Fruit fly (Drosophila melanogaster): ENCODE data around the gene ush.

ush gene

dm6 chr2L:544444-545179 is 68.6 kb downstream of the ush start, which contains the start of the genes Spp and nAChRbeta3 (continued):
- TF ChIP-seq Opbp (GFP tag; IDR thresholded peaks at IDR 0.05; ENCODE audit: partially characterized antibody), result peak; percentile 62; the same call in 1 of the 3 replicates
- TF ChIP-seq E2f1 (GFP tag; IDR thresholded peaks at IDR 0.05), result no peak
- 0 out of 2 replicates have a peak, but pooled peaks have one; percentile 12 for TF ChIP-seq sob (GFP tag; IDR thresholded peaks at IDR 0.05)
- peak; percentile 89 for TF ChIP-seq MESR4 (GFP tag; optimal IDR thresholded peaks at IDR 0.05)
- TF ChIP-seq grn (GFP tag; optimal IDR thresholded peaks at IDR 0.05), result no peak
- 0 out of 3 replicates have a peak, but pooled peaks have one; percentile 45 for TF ChIP-seq CG14860 (GFP tag; IDR thresholded peaks at IDR 0.05; ENCODE audit: partially characterized antibody)
- peak; percentile 40; the same call in 2 of the 3 replicates for TF ChIP-seq zen2 (GFP tag; IDR thresholded peaks at IDR 0.05; ENCODE audit: partially characterized antibody)
- TF ChIP-seq wek (GFP tag; optimal IDR thresholded peaks at IDR 0.05), result no peak
- TF ChIP-seq sna (GFP tag; IDR thresholded peaks at IDR 0.05; ENCODE audit: partially characterized antibody), result peak; percentile 58
- no peak for TF ChIP-seq lmd (GFP tag; IDR thresholded peaks at IDR 0.05)
- peak; percentile 42 for TF ChIP-seq Ets97D (GFP tag; optimal IDR thresholded peaks at IDR 0.05)
- TF ChIP-seq CG2875 (GFP tag; optimal IDR thresholded peaks at IDR 0.05), result no peak
- TF ChIP-seq CG16813 (GFP tag; IDR thresholded peaks at IDR 0.05; ENCODE audit: partially characterized antibody), result peak; percentile 54
- TF ChIP-seq sug (tag; optimal IDR thresholded peaks at IDR 0.05), result peak; percentile 56
- no peak for TF ChIP-seq schlank (tag; optimal IDR thresholded peaks at IDR 0.05)
- TF ChIP-seq wor (GFP tag; IDR thresholded peaks at IDR 0.05), result no peak
- TF ChIP-seq YL-1 (GFP tag; optimal IDR thresholded peaks at IDR 0.05), result peak; percentile 62
- TF ChIP-seq Mes4 (GFP tag; optimal IDR thresholded peaks at IDR 0.05), result no peak
- peak; percentile 65 for TF ChIP-seq BEAF-32 (GFP tag; optimal IDR thresholded peaks at IDR 0.05)
- peak; percentile 44 for TF ChIP-seq HmgZ (tag; optimal IDR thresholded peaks at IDR 0.05)
- peak; percentile 73; the same call in 1 of the 3 replicates for TF ChIP-seq CG34422 (GFP tag; IDR thresholded peaks at IDR 0.05)
- TF ChIP-seq CG15514 (GFP tag; optimal IDR thresholded peaks at IDR 0.05), result peak; percentile 65
- peak; percentile 68 for TF ChIP-seq CG2116 (GFP tag; optimal IDR thresholded peaks at IDR 0.05)
- TF ChIP-seq CG10274 (GFP tag; optimal IDR thresholded peaks at IDR 0.05), result no peak
- peak; percentile 67 for TF ChIP-seq tna (GFP tag; IDR thresholded peaks at IDR 0.05; ENCODE audit: partially characterized antibody)
- TF ChIP-seq NfI (GFP tag; optimal IDR thresholded peaks at IDR 0.05), result no peak
- TF ChIP-seq Bgb (GFP tag; IDR thresholded peaks at IDR 0.05; ENCODE audit: partially characterized antibody), result peak; percentile 59
- peak; percentile 52 for TF ChIP-seq Scr (GFP tag; IDR thresholded peaks at IDR 0.05; ENCODE audit: partially characterized antibody)
- peak; percentile 59 for TF ChIP-seq Sry-δ (GFP tag; optimal IDR thresholded peaks at IDR 0.05)
- TF ChIP-seq Xbp1 (GFP tag; optimal IDR thresholded peaks at IDR 0.05), result peak; percentile 81
- TF ChIP-seq gfzf (GFP tag; optimal IDR thresholded peaks at IDR 0.05), result peak; percentile 79
- peak; percentile 13; the same call in 1 of the 3 replicates for TF ChIP-seq row (GFP tag; IDR thresholded peaks at IDR 0.05)
- peak; percentile 72 for TF ChIP-seq Dll (GFP tag; IDR thresholded peaks at IDR 0.05; ENCODE audit: partially characterized antibody)
- peak; percentile 79 for TF ChIP-seq CG9797 (GFP tag; optimal IDR thresholded peaks at IDR 0.05)
- peak; percentile 60; the same call in 1 of the 2 replicates for TF ChIP-seq hbn (GFP tag; IDR thresholded peaks at IDR 0.05; ENCODE audit: partially characterized antibody)
- TF ChIP-seq CG14710 (tag; optimal IDR thresholded peaks at IDR 0.05), result peak; percentile 72
- TF ChIP-seq dm (GFP tag; optimal IDR thresholded peaks at IDR 0.05), result peak; percentile 32
- no peak for TF ChIP-seq lbe (GFP tag; optimal IDR thresholded peaks at IDR 0.05)
- TF ChIP-seq CG1603 (tag; optimal IDR thresholded peaks at IDR 0.05), result peak; percentile 74
- peak in 1 of 3 experiments; percentile 3 for TF ChIP-seq Stat92E (GFP tag; optimal IDR thresholded peaks at IDR 0.05)
- TF ChIP-seq Asciz (GFP tag; optimal IDR thresholded peaks at IDR 0.05), result no peak
- no peak for TF ChIP-seq Usf (GFP tag; optimal IDR thresholded peaks at IDR 0.05)
- 0 out of 3 replicates have a peak, but pooled peaks have one; percentile 6 for TF ChIP-seq CG6791 (GFP tag; IDR thresholded peaks at IDR 0.05; ENCODE audit: partially characterized antibody)
- peak; percentile 10 for TF ChIP-seq Sin3A (optimal IDR thresholded peaks at IDR 0.05)
- TF ChIP-seq crol (GFP tag; IDR thresholded peaks at IDR 0.05), result peak; percentile 69
- peak; percentile 80 for TF ChIP-seq CG13287 (GFP tag; IDR thresholded peaks at IDR 0.05; ENCODE audit: partially characterized antibody)

All from whole organism, embryonic.